Fruit fly (Drosophila melanogaster) whole organism, embryonic: ENCODE data around the gene CG11726.

Experiments
- Atf3 ChIP-seq: fragments of 200-800 bp; sonication (Bioruptor generic); optimal IDR thresholded peaks from 3 replicates; lab custom pipeline; 2016; ENCODE audit warnings: missing biosample characterization, missing genetic modification characterization
- B-H1 ChIP-seq: fragments of 200-800 bp; sonication (Bioruptor generic); IDR thresholded peaks from 3 replicates; pipeline ENCODE4 v1.3.6; 2022; ENCODE audit warnings: missing biosample characterization, missing genetic modification characterization
- BEAF-32 ChIP-seq: fragments of 200-800 bp; sonication (Bioruptor generic); optimal IDR thresholded peaks from 3 replicates; lab custom pipeline; 2017; ENCODE audit warnings: missing biosample characterization, missing genetic modification characterization, mild to moderate bottlenecking, moderate library complexity, missing genetic modification reagents
- Bdp1 ChIP-seq: fragments of 200-800 bp; sonication (Bioruptor generic); optimal IDR thresholded peaks from 3 replicates; lab custom pipeline; 2016; ENCODE audit warnings: missing biosample characterization, missing genetic modification characterization
- CG10565 ChIP-seq: fragments of 200-800 bp; sonication (Bioruptor generic); optimal IDR thresholded peaks from 3 replicates; lab custom pipeline; 2016; ENCODE audit warnings: missing biosample characterization, mild to moderate bottlenecking, missing genetic modification characterization
- CG11560 ChIP-seq: fragments of 200-800 bp; sonication (Bioruptor generic); IDR thresholded peaks from 3 replicates; pipeline ENCODE4 v1.3.6; 2022; ENCODE audit warnings: missing biosample characterization, missing genetic modification characterization
- CG11723 ChIP-seq: fragments of 200-800 bp; sonication (Bioruptor generic); optimal IDR thresholded peaks from 2 replicates; lab custom pipeline; 2017; ENCODE audit warnings: missing biosample characterization, mild to moderate bottlenecking, missing genetic modification characterization
- CG12299 ChIP-seq: fragments of 200-800 bp; sonication (Bioruptor generic); optimal IDR thresholded peaks from 2 replicates; lab custom pipeline; 2018; ENCODE audit warnings: missing biosample characterization, mild to moderate bottlenecking, missing genetic modification characterization
- CG12659 ChIP-seq: fragments of 200-800 bp; sonication (Bioruptor generic); optimal IDR thresholded peaks from 3 replicates; lab custom pipeline; 2017; ENCODE audit warnings: mild to moderate bottlenecking, missing biosample characterization, missing genetic modification reagents, missing genetic modification characterization
- CG14050 ChIP-seq: fragments of 200-800 bp; sonication (Bioruptor generic); IDR thresholded peaks from 3 replicates; pipeline ENCODE4 v1.3.6; 2022; ENCODE audit warnings: missing biosample characterization, missing genetic modification characterization
- CG1603 ChIP-seq: fragments of 200-800 bp; sonication (Bioruptor generic); optimal IDR thresholded peaks from 2 replicates; lab custom pipeline; 2019; ENCODE audit warnings: missing biosample characterization, mild to moderate bottlenecking, missing genetic modification characterization, moderate library complexity
- CG17361 ChIP-seq: fragments of 200-800 bp; sonication (Bioruptor generic); IDR thresholded peaks from 3 replicates; pipeline ENCODE4 v1.3.6; 2022; ENCODE audit warnings: missing biosample characterization, missing genetic modification characterization
- CG3163 ChIP-seq: fragments of 200-800 bp; sonication (Bioruptor generic); optimal IDR thresholded peaks from 3 replicates; lab custom pipeline; 2016; ENCODE audit warnings: missing biosample characterization, missing genetic modification characterization
- CG32772 ChIP-seq: fragments of 200-800 bp; sonication (Bioruptor generic); IDR thresholded peaks from 2 replicates; pipeline ENCODE4 v1.3.6; 2022; ENCODE audit warnings: missing biosample characterization, missing genetic modification characterization
- CG6813 ChIP-seq: fragments of 200-800 bp; sonication (Bioruptor generic); optimal IDR thresholded peaks from 2 replicates; lab custom pipeline; 2017; ENCODE audit warnings: missing biosample characterization, missing genetic modification characterization, mild to moderate bottlenecking, moderate library complexity, missing genetic modification reagents
- CG7556 ChIP-seq: fragments of 200-800 bp; sonication (Bioruptor generic); optimal IDR thresholded peaks from 2 replicates; lab custom pipeline; 2017; ENCODE audit warnings: missing biosample characterization, mild to moderate bottlenecking, missing genetic modification characterization
- CHES-1-like ChIP-seq: fragments of 200-800 bp; sonication (Bioruptor generic); optimal IDR thresholded peaks from 2 replicates; lab custom pipeline; 2016; ENCODE audit warnings: missing biosample characterization, missing genetic modification characterization
- CrebB ChIP-seq: fragments of 200-800 bp; sonication (Bioruptor generic); optimal IDR thresholded peaks from 3 replicates; lab custom pipeline; 2018; ENCODE audit warnings: missing biosample characterization, mild to moderate bottlenecking, missing genetic modification characterization
- D19A ChIP-seq: fragments of 200-800 bp; optimal IDR thresholded peaks from 3 replicates; lab custom pipeline; 2019; ENCODE audit warnings: missing biosample characterization, mild to moderate bottlenecking, missing genetic modification characterization, moderate library complexity
- Hmx ChIP-seq: fragments of 200-800 bp; sonication (Bioruptor generic); optimal IDR thresholded peaks from 2 replicates; lab custom pipeline; 2016; ENCODE audit warnings: missing biosample characterization, missing genetic modification characterization
- Hr3 ChIP-seq: fragments of 200-800 bp; sonication (Bioruptor generic); optimal IDR thresholded peaks from 3 replicates; lab custom pipeline; 2016; ENCODE audit warnings: missing biosample characterization, missing genetic modification characterization
- Lhr ChIP-seq: fragments of 200-800 bp; sonication (Bioruptor generic); optimal IDR thresholded peaks from 3 replicates; lab custom pipeline; 2017; ENCODE audit warnings: mild to moderate bottlenecking, missing biosample characterization, missing genetic modification reagents, missing genetic modification characterization
- Mes4 ChIP-seq: fragments of 200-800 bp; sonication (Bioruptor generic); optimal IDR thresholded peaks from 2 replicates; lab custom pipeline; 2016; ENCODE audit warnings: missing biosample characterization, missing genetic modification characterization
- NC2β ChIP-seq: fragments of 200-800 bp; sonication (Bioruptor generic); optimal IDR thresholded peaks from 2 replicates; lab custom pipeline; 2016; ENCODE audit warnings: missing biosample characterization, missing genetic modification characterization
- Nf-YC ChIP-seq: fragments of 200-800 bp; optimal IDR thresholded peaks from 3 replicates; lab custom pipeline; 2019; ENCODE audit warnings: missing biosample characterization, mild to moderate bottlenecking, missing genetic modification characterization, moderate library complexity
- Ptx1 ChIP-seq: fragments of 200-800 bp; sonication (Bioruptor generic); IDR thresholded peaks from 2 replicates; pipeline ENCODE4 v1.3.6; 2022; ENCODE audit warnings: missing biosample characterization, missing genetic modification characterization
- Rfx ChIP-seq: fragments of 200-800 bp; sonication (Bioruptor generic); IDR thresholded peaks from 2 replicates; pipeline ENCODE4 v1.3.6; 2022; ENCODE audit warnings: missing biosample characterization, missing genetic modification characterization
- Spps ChIP-seq: fragments of 200-800 bp; sonication (Bioruptor generic); optimal IDR thresholded peaks from 2 replicates; lab custom pipeline; 2018; ENCODE audit warnings: missing biosample characterization, mild to moderate bottlenecking, missing genetic modification characterization
- abd-A ChIP-seq: fragments of 200-800 bp; sonication (Bioruptor generic); optimal IDR thresholded peaks from 3 replicates; lab custom pipeline; 2019; ENCODE audit warnings: missing biosample characterization, mild to moderate bottlenecking, missing genetic modification characterization, moderate library complexity
- az2 ChIP-seq: fragments of 200-800 bp; sonication (Bioruptor generic); optimal IDR thresholded peaks from 3 replicates; lab custom pipeline; 2016; ENCODE audit warnings: missing biosample characterization, missing genetic modification characterization
- bbx ChIP-seq: fragments of 200-800 bp; sonication (Bioruptor generic); IDR thresholded peaks from 2 replicates; pipeline ENCODE4 v1.3.6; 2022; ENCODE audit warnings: missing biosample characterization, missing genetic modification characterization; ENCODE audit not compliant: partially characterized antibody
- cas ChIP-seq: fragments of 200-800 bp; sonication (Bioruptor generic); IDR thresholded peaks from 2 replicates; pipeline ENCODE4 v1.3.6; 2022; ENCODE audit warnings: missing biosample characterization, missing genetic modification characterization
- chn ChIP-seq: fragments of 200-800 bp; sonication (Bioruptor generic); optimal IDR thresholded peaks from 2 replicates; lab custom pipeline; 2016; ENCODE audit warnings: missing biosample characterization, missing genetic modification characterization
- crc ChIP-seq: fragments of 200-800 bp; sonication (Bioruptor generic); optimal IDR thresholded peaks from 2 replicates; lab custom pipeline; 2016; ENCODE audit warnings: missing biosample characterization, missing genetic modification characterization
- dan ChIP-seq: fragments of 200-800 bp; sonication (Bioruptor generic); IDR thresholded peaks from 2 replicates; pipeline ENCODE4 v1.3.6; 2022; ENCODE audit warnings: missing biosample characterization, missing genetic modification characterization
- esg ChIP-seq: fragments of 200-800 bp; sonication (Bioruptor generic); conservative IDR thresholded peaks from 2 replicates; pipeline ENCODE4 v1.3.6; 2022; ENCODE audit warnings: missing biosample characterization, missing genetic modification characterization
- eyg ChIP-seq: fragments of 200-800 bp; sonication (Bioruptor generic); optimal IDR thresholded peaks from 3 replicates; lab custom pipeline; 2016; ENCODE audit warnings: missing biosample characterization, missing genetic modification characterization
- gce ChIP-seq: fragments of 200-800 bp; sonication (Bioruptor generic); IDR thresholded peaks from 3 replicates; pipeline ENCODE4 v1.3.6; 2022; ENCODE audit warnings: missing biosample characterization, missing genetic modification characterization
- gcm2 ChIP-seq: fragments of 200-800 bp; sonication (Bioruptor generic); optimal IDR thresholded peaks from 2 replicates; lab custom pipeline; 2016; ENCODE audit warnings: missing biosample characterization, missing genetic modification characterization
- jing ChIP-seq: fragments of 200-800 bp; sonication (Bioruptor generic); optimal IDR thresholded peaks from 2 replicates; lab custom pipeline; 2018; ENCODE audit warnings: missing biosample characterization, mild to moderate bottlenecking, missing genetic modification characterization
- mam ChIP-seq: fragments of 200-800 bp; sonication (Bioruptor generic); optimal IDR thresholded peaks from 3 replicates; lab custom pipeline; 2016; ENCODE audit warnings: missing biosample characterization, missing genetic modification characterization
- onecut ChIP-seq: fragments of 200-800 bp; sonication (Bioruptor generic); IDR thresholded peaks from 2 replicates; pipeline ENCODE4 v1.3.6; 2022; ENCODE audit warnings: missing biosample characterization, missing genetic modification characterization
- pan ChIP-seq, 4 experiments: fragments of >200 bp in 3 of 4; fragments of 200-800 bp in 1 of 4; sonication (Bioruptor generic) in 1 of 4; optimal IDR thresholded peaks in 3 of 4; IDR thresholded peaks in 1 of 4; 2 replicates each; pipeline versions ENCODE4 v1.3.6 to Lab custom; 2017 to 2022; ENCODE audit warnings: missing biosample characterization in 2 of 4, missing genetic modification characterization in 2 of 4, mixed read lengths in 1 of 4
- peb ChIP-seq: fragments of 200-800 bp; sonication (Bioruptor generic); IDR thresholded peaks from 2 replicates; pipeline ENCODE4 v1.3.6; 2022; ENCODE audit warnings: missing biosample characterization, missing genetic modification characterization
- seq ChIP-seq: fragments of 200-800 bp; sonication (Bioruptor generic); IDR thresholded peaks from 2 replicates; pipeline ENCODE4 v1.3.6; 2022; ENCODE audit warnings: missing biosample characterization, missing genetic modification characterization
- ssp ChIP-seq: fragments of 200-800 bp; sonication (Bioruptor generic); IDR thresholded peaks from 2 replicates; pipeline ENCODE4 v1.3.6; 2022; ENCODE audit warnings: missing biosample characterization, missing genetic modification characterization
- tll ChIP-seq, 2 experiments: fragments of 200-800 bp in 1 of 2; fragments of >200 bp in 1 of 2; sonication (Bioruptor generic) in 1 of 2; optimal IDR thresholded peaks; 2 replicates each; lab custom pipeline; 2017 to 2019; ENCODE audit warnings: missing biosample characterization in 2 of 2, missing genetic modification characterization in 2 of 2, mild to moderate bottlenecking in 1 of 2, moderate library complexity in 1 of 2
- wor ChIP-seq: fragments of 200-800 bp; sonication (Bioruptor generic); IDR thresholded peaks from 2 replicates; pipeline ENCODE4 v1.3.6; 2022; ENCODE audit warnings: missing biosample characterization, missing genetic modification characterization
- zf30C ChIP-seq: fragments of 200-800 bp; sonication (Bioruptor generic); optimal IDR thresholded peaks from 3 replicates; lab custom pipeline; 2018; ENCODE audit warnings: missing biosample characterization, mild to moderate bottlenecking, missing genetic modification characterization

Gene CG11726

dm6 chr3L:11417273-11418040 is 23.0 kb downstream of the CG11726 start (continued):
- peak; percentile 86 for TF ChIP-seq ssp (GFP tag; lab: Robert Waterston, UW)
- no peak for TF ChIP-seq tll (GFP tag; optimal IDR thresholded peaks at IDR 0.05; lab: Kevin White, UChicago)
- TF ChIP-seq chn (GFP tag; lab: Kevin White, UChicago) = peak; percentile 70
- TF ChIP-seq Mes4 (GFP tag; lab: Kevin White, UChicago) = peak; percentile 52
- TF ChIP-seq CG12299 (tag; lab: Kevin White, UChicago) = peak; percentile 58
- TF ChIP-seq zf30C (GFP tag; lab: Kevin White, UChicago) = peak; percentile 95
- TF ChIP-seq CG10565 (GFP tag; lab: Kevin White, UChicago) = peak; percentile 60
- peak; percentile 86 for TF ChIP-seq seq (GFP tag; lab: Robert Waterston, UW)
- no peak for TF ChIP-seq CHES-1-like
- TF ChIP-seq CG17361 (GFP tag; lab: Robert Waterston, UW) = peak; percentile 94
- no peak for TF ChIP-seq eyg (GFP tag; lab: Kevin White, UChicago)
- peak; percentile 91 for TF ChIP-seq CG7556 (GFP tag; lab: Kevin White, UChicago)
- TF ChIP-seq NC2β (GFP tag; lab: Kevin White, UChicago) = peak; percentile 70
- peak; percentile 87 for TF ChIP-seq wor (GFP tag; lab: Robert Waterston, UW)
- peak; percentile 14 for TF ChIP-seq CG1603
- TF ChIP-seq CG12659 (GFP tag; lab: Kevin White, UChicago) = peak; percentile 93
- peak; percentile 79; the same call in 1 of the 3 replicates for TF ChIP-seq CG11560
- peak; percentile 66 for TF ChIP-seq Lhr (GFP tag; lab: Kevin White, UChicago)
- TF ChIP-seq dan (GFP tag; lab: Robert Waterston, UW) = no peak; the same call in 1 of the 2 replicates
- peak; percentile 70 for TF ChIP-seq crc (GFP tag; lab: Kevin White, UChicago)
- TF ChIP-seq Ptx1 = peak; percentile 94
- TF ChIP-seq D19A (tag; lab: Kevin White, UChicago) = peak; percentile 95
- TF ChIP-seq onecut = peak; percentile 78
- TF ChIP-seq CrebB (tag; lab: Kevin White, UChicago) = no peak
- peak; percentile 91 for TF ChIP-seq CG32772 (GFP tag; lab: Robert Waterston, UW)
- TF ChIP-seq Hmx (GFP tag; lab: Kevin White, UChicago) = no peak
- TF ChIP-seq CG6813 (GFP tag; lab: Kevin White, UChicago) = peak; percentile 59
- no peak for TF ChIP-seq CG3163 (GFP tag; lab: Kevin White, UChicago)
- no peak for TF ChIP-seq BEAF-32 (GFP tag; lab: Kevin White, UChicago)
- TF ChIP-seq Spps (tag; lab: Kevin White, UChicago) = peak; percentile 74
- peak; percentile 82 for TF ChIP-seq CG14050 (GFP tag; lab: Robert Waterston, UW)
- TF ChIP-seq Nf-YC (tag; lab: Kevin White, UChicago) = peak; percentile 83
- TF ChIP-seq B-H1 (GFP tag; lab: Robert Waterston, UW) = peak; percentile 67
- TF ChIP-seq CG11723 = peak; percentile 54
- TF ChIP-seq Atf3 = peak; percentile 49
- peak; percentile 57 for TF ChIP-seq abd-A (tag; lab: Kevin White, UChicago)
- TF ChIP-seq Bdp1 (GFP tag; lab: Kevin White, UChicago) = peak; percentile 55
- TF ChIP-seq pan (optimal IDR thresholded peaks at IDR 0.05; lab: Kevin White, UChicago) = no peak
- peak in 1 of 2 experiments; percentile 90 for TF ChIP-seq pan (GFP tag; optimal IDR thresholded peaks at IDR 0.05 in 1 of 2, IDR thresholded peaks at IDR 0.05 in 1 of 2)
- TF ChIP-seq mam (GFP tag; lab: Kevin White, UChicago) = peak; percentile 51
- TF ChIP-seq bbx (GFP tag; lab: Robert Waterston, UW) = no peak
- TF ChIP-seq jing (GFP tag; lab: Kevin White, UChicago) = peak; percentile 39
- peak; percentile 23 for TF ChIP-seq gcm2 (GFP tag; lab: Kevin White, UChicago)
- peak; percentile 90 for TF ChIP-seq Rfx (GFP tag; lab: Robert Waterston, UW)
- TF ChIP-seq peb (GFP tag; lab: Robert Waterston, UW) = peak; percentile 71; the same call in 1 of the 2 replicates
- TF ChIP-seq Hr3 (GFP tag; lab: Kevin White, UChicago) = peak; percentile 81
- TF ChIP-seq esg = peak; percentile 89
- TF ChIP-seq az2 = peak; percentile 84
- TF ChIP-seq cas (GFP tag; lab: Robert Waterston, UW) = peak; percentile 50; the same call in 1 of the 2 replicates
- peak; percentile 66; the same call in 2 of the 3 replicates for TF ChIP-seq gce (GFP tag; lab: Robert Waterston, UW)
